Worm (Caenorhabditis elegans): Measurements from ENCODE around the gene clh-5.
A peak's percentile ranks its signal among the peaks of the same experiment; 100 is the strongest.

clh-5 gene

ce11 chrII:9135878-9136277 is 37.5 kb upstream of the clh-5 start, which contains the start of gene nlp-78:
Gene nlp-78, plus strand, starts transcription at chrII:9136178.
- TF ChIP-seq unc-130 (tag; optimal IDR thresholded peaks at IDR 0.05): no peak
- no peak for TF ChIP-seq ama-1 (optimal IDR thresholded peaks at IDR 0.05)
- no peak for TF ChIP-seq elt-2 (tag; optimal IDR thresholded peaks at IDR 0.05)
- TF ChIP-seq pag-3 (tag; optimal IDR thresholded peaks at IDR 0.05; ENCODE audit: borderline replicate concordance, insufficient read depth): no peak
- no peak for TF ChIP-seq hlh-17 (GFP tag; optimal IDR thresholded peaks at IDR 0.05; ENCODE audit: borderline replicate concordance)
- TF ChIP-seq F16B12.6 (tag; optimal IDR thresholded peaks at IDR 0.05): no peak
- no peak for TF ChIP-seq hlh-4 (tag; optimal IDR thresholded peaks at IDR 0.05)
- no peak for TF ChIP-seq Y116A8C.19 (tag; optimal IDR thresholded peaks at IDR 0.05; ENCODE audit: borderline replicate concordance)
- TF ChIP-seq efl-1 (optimal IDR thresholded peaks at IDR 0.05): no peak
- TF ChIP-seq efl-1 (GFP tag; optimal IDR thresholded peaks at IDR 0.05 in 1 of 2): no peak
- no peak for TF ChIP-seq egl-13 (tag; optimal IDR thresholded peaks at IDR 0.05)
- TF ChIP-seq irx-1 (tag; optimal IDR thresholded peaks at IDR 0.05): no peak
- no peak for TF ChIP-seq nhr-84 (tag; optimal IDR thresholded peaks at IDR 0.05)
- no peak for TF ChIP-seq ceh-63 (GFP tag; optimal IDR thresholded peaks at IDR 0.05)
- TF ChIP-seq mef-2 (tag; optimal IDR thresholded peaks at IDR 0.05): no peak
- no peak for TF ChIP-seq zag-1 (tag; optimal IDR thresholded peaks at IDR 0.05)
- TF ChIP-seq lin-39 (tag; optimal IDR thresholded peaks at IDR 0.05): no peak
- no peak for TF ChIP-seq sup-37 (GFP tag; optimal IDR thresholded peaks at IDR 0.05)
- TF ChIP-seq nhr-12 (tag; optimal IDR thresholded peaks at IDR 0.05): no peak

- no peak for TF ChIP-seq fkh-4 (tag; optimal IDR thresholded peaks at IDR 0.05; ENCODE audit: borderline replicate concordance)
- no peak for TF ChIP-seq nhr-90 (tag; optimal IDR thresholded peaks at IDR 0.05; ENCODE audit: poor library complexity)
- no peak for TF ChIP-seq ceh-90 (tag; optimal IDR thresholded peaks at IDR 0.05)
- TF ChIP-seq ama-1 (optimal IDR thresholded peaks at IDR 0.05): no peak
- no peak for TF ChIP-seq isw-1 (GFP tag; IDR thresholded peaks at IDR 0.05)
- TF ChIP-seq nhr-19 (GFP tag; conservative IDR thresholded peaks at IDR 0.05): no peak
- no peak for TF ChIP-seq lsy-2 (tag; optimal IDR thresholded peaks at IDR 0.05)
- TF ChIP-seq efl-1 (optimal IDR thresholded peaks at IDR 0.05): no peak
- TF ChIP-seq efl-1 (GFP tag; optimal IDR thresholded peaks at IDR 0.05 in 1 of 2): no peak
- no peak for TF ChIP-seq irx-1 (tag; optimal IDR thresholded peaks at IDR 0.05)
- no peak for TF ChIP-seq unc-130 (tag; optimal IDR thresholded peaks at IDR 0.05)
- TF ChIP-seq fos-1 (tag; optimal IDR thresholded peaks at IDR 0.05): no peak
- TF ChIP-seq dpl-1 (GFP tag; optimal IDR thresholded peaks at IDR 0.05): no peak
- no peak for TF ChIP-seq Y116A8C.19 (tag; optimal IDR thresholded peaks at IDR 0.05; ENCODE audit: borderline replicate concordance)
These were observed 33.9 kb upstream of the clh-5 start for ce11 chrII:9132338-9132737.

- no peak for TF ChIP-seq lin-13 (GFP tag; optimal IDR thresholded peaks at IDR 0.05)
- no peak for TF ChIP-seq C16A3.4 (tag; optimal IDR thresholded peaks at IDR 0.05)
- TF ChIP-seq nhr-12 (tag; optimal IDR thresholded peaks at IDR 0.05): no peak
- TF ChIP-seq xbp-1 (tag; optimal IDR thresholded peaks at IDR 0.05): no peak
- TF ChIP-seq fkh-10 (GFP tag; optimal IDR thresholded peaks at IDR 0.05): no peak
- no peak for TF ChIP-seq fos-1 (tag; optimal IDR thresholded peaks at IDR 0.05)
- TF ChIP-seq efl-3 (GFP tag; optimal IDR thresholded peaks at IDR 0.05): no peak
- no peak for TF ChIP-seq egl-13 (tag; optimal IDR thresholded peaks at IDR 0.05)
- no peak for TF ChIP-seq nhr-20 (tag; optimal IDR thresholded peaks at IDR 0.05)
- no peak for TF ChIP-seq tlp-1 (tag; optimal IDR thresholded peaks at IDR 0.05)
These were observed 33.0 kb upstream of the clh-5 start, which contains the start of gene C16D2.1 for ce11 chrII:9131363-9131762. Gene C16D2.1, plus strand, starts transcription at chrII:9131663.

- TF ChIP-seq fos-1 (tag; optimal IDR thresholded peaks at IDR 0.05): peak; percentile 11
- no peak for TF ChIP-seq C04F5.9 (tag; optimal IDR thresholded peaks at IDR 0.05)
- no peak for TF ChIP-seq pag-3 (tag; optimal IDR thresholded peaks at IDR 0.05; ENCODE audit: borderline replicate concordance, insufficient read depth)
- TF ChIP-seq pax-3 (tag; optimal IDR thresholded peaks at IDR 0.05): no peak
- TF ChIP-seq hpl-2 (GFP tag; optimal IDR thresholded peaks at IDR 0.05): no peak
- TF ChIP-seq blmp-1 (tag; optimal IDR thresholded peaks at IDR 0.05): peak; percentile 37
- TF ChIP-seq fkh-8 (tag; optimal IDR thresholded peaks at IDR 0.05): peak; percentile 61
- TF ChIP-seq unc-98 (GFP tag; IDR thresholded peaks at IDR 0.05): no peak
- TF ChIP-seq efl-1 (optimal IDR thresholded peaks at IDR 0.05): no peak
- no peak for TF ChIP-seq efl-1 (GFP tag; optimal IDR thresholded peaks at IDR 0.05 in 1 of 2)
- TF ChIP-seq snpc-4 (tag; optimal IDR thresholded peaks at IDR 0.05): no peak
- peak; percentile 21 for TF ChIP-seq lin-14 (GFP tag; optimal IDR thresholded peaks at IDR 0.05)
- TF ChIP-seq dsc-1 (tag; optimal IDR thresholded peaks at IDR 0.05): peak; percentile 56
- TF ChIP-seq fkh-4 (tag; optimal IDR thresholded peaks at IDR 0.05; ENCODE audit: borderline replicate concordance): no peak
- no peak for TF ChIP-seq isw-1 (GFP tag; IDR thresholded peaks at IDR 0.05)
- no peak for TF ChIP-seq nhr-11 (tag; optimal IDR thresholded peaks at IDR 0.05)
- TF ChIP-seq C16A3.4 (tag; optimal IDR thresholded peaks at IDR 0.05): no peak
- no peak for TF ChIP-seq ets-5 (GFP tag; IDR thresholded peaks at IDR 0.05)
- TF ChIP-seq mef-2 (tag; optimal IDR thresholded peaks at IDR 0.05): no peak
These were observed 31.9 kb upstream of the clh-5 start for ce11 chrII:9130339-9130738.
